Fruit fly (Drosophila melanogaster): Measurements from ENCODE around the gene Peritrophin-15a.

- TF ChIP-seq CG8478 (optimal IDR thresholded peaks at IDR 0.05) (no peak), CTCF (optimal IDR thresholded peaks at IDR 0.05) (no peak)
Measured at dm6 chr2L:8371354-8371937, 24.4 kb downstream of the Peritrophin-15a start.

All from S2 (cell line).